Worm (Caenorhabditis elegans) whole organism, late embryonic: Measurements from ENCODE around the gene Y37H2A.7.

Experiments
- C08G9.2 ChIP-seq: sonication (generic microtip); optimal IDR thresholded peaks from 2 replicates; lab custom pipeline; 2016; ENCODE audit warnings: mild to moderate bottlenecking, missing genetic modification characterization, moderate library complexity, missing compliant biosample characterization
- C38D4.7 ChIP-seq: fragments of 200-800 bp; sonication (Bioruptor generic); optimal IDR thresholded peaks from 2 replicates; lab custom pipeline; 2018; ENCODE audit warnings: mild to moderate bottlenecking, missing genetic modification characterization, moderate library complexity, missing compliant biosample characterization
- K02D7.2 ChIP-seq: sonication (generic microtip); optimal IDR thresholded peaks from 2 replicates; lab custom pipeline; 2017; ENCODE audit warnings: mild to moderate bottlenecking, missing genetic modification characterization, missing compliant biosample characterization
- Y22D7AL.16 ChIP-seq: sonication (generic microtip); optimal IDR thresholded peaks from 2 replicates; lab custom pipeline; 2016; ENCODE audit warnings: missing genetic modification characterization, missing compliant biosample characterization
- ama-1 ChIP-seq: fragments of 150-350 bp; optimal IDR thresholded peaks from 2 replicates; lab custom pipeline; 2014
- ceh-18 ChIP-seq: sonication (generic microtip); optimal IDR thresholded peaks from 2 replicates; lab custom pipeline; 2016; ENCODE audit warnings: missing genetic modification characterization, missing compliant biosample characterization
- ceh-19 ChIP-seq: fragments of 200-800 bp; sonication (Bioruptor generic); optimal IDR thresholded peaks from 2 replicates; lab custom pipeline; 2018; ENCODE audit warnings: mild to moderate bottlenecking, missing genetic modification characterization, missing compliant biosample characterization
- ceh-22 ChIP-seq: sonication (generic microtip); optimal IDR thresholded peaks from 2 replicates; lab custom pipeline; 2017; ENCODE audit warnings: missing biosample characterization, missing genetic modification characterization
- ceh-30 ChIP-seq: fragments of 150-350 bp; optimal IDR thresholded peaks from 2 replicates; lab custom pipeline; 2014; ENCODE audit warnings: missing biosample characterization, missing genetic modification characterization
- ceh-31 ChIP-seq: sonication (generic microtip); optimal IDR thresholded peaks from 2 replicates; lab custom pipeline; 2016; ENCODE audit warnings: missing genetic modification characterization, missing compliant biosample characterization
- ceh-45 ChIP-seq: fragments of 200-800 bp; sonication (Bioruptor generic); IDR thresholded peaks from 2 replicates; pipeline ENCODE4 v1.3.6; 2022; ENCODE audit warnings: missing genetic modification reagents, missing genetic modification characterization, missing compliant biosample characterization
- ceh-6 ChIP-seq: fragments of 200-800 bp; sonication (Bioruptor generic); optimal IDR thresholded peaks from 2 replicates; lab custom pipeline; 2018; ENCODE audit warnings: mild to moderate bottlenecking, missing genetic modification characterization, missing compliant biosample characterization
- che-1 ChIP-seq: sonication (generic microtip); optimal IDR thresholded peaks from 2 replicates; lab custom pipeline; 2016; ENCODE audit warnings: mild to moderate bottlenecking, missing genetic modification characterization, missing compliant biosample characterization
- dve-1 ChIP-seq: sonication (generic microtip); optimal IDR thresholded peaks from 2 replicates; lab custom pipeline; 2017; ENCODE audit warnings: antibody characterized with exemption, mild to moderate bottlenecking, missing genetic modification characterization, missing compliant biosample characterization
- elt-4 ChIP-seq: sonication (generic microtip); optimal IDR thresholded peaks from 2 replicates; lab custom pipeline; 2016; ENCODE audit warnings: missing genetic modification characterization, missing compliant biosample characterization
- ets-4 ChIP-seq: sonication (generic microtip); optimal IDR thresholded peaks from 2 replicates; lab custom pipeline; 2016; ENCODE audit warnings: missing genetic modification characterization, missing compliant biosample characterization
- fkh-10 ChIP-seq: fragments of 150-350 bp; optimal IDR thresholded peaks from 2 replicates; lab custom pipeline; 2014; ENCODE audit warnings: missing biosample characterization, missing genetic modification reagents, missing genetic modification characterization
- gmeb-2 ChIP-seq: sonication (generic microtip); optimal IDR thresholded peaks from 2 replicates; lab custom pipeline; 2016; ENCODE audit warnings: missing genetic modification characterization, inconsistent platforms, missing compliant biosample characterization
- hlh-13 ChIP-seq: fragments of 200-800 bp; sonication (Bioruptor generic); optimal IDR thresholded peaks from 2 replicates; lab custom pipeline; 2018; ENCODE audit warnings: mild to moderate bottlenecking, missing genetic modification characterization, missing compliant biosample characterization
- lim-6 ChIP-seq: sonication (generic microtip); optimal IDR thresholded peaks from 2 replicates; lab custom pipeline; 2016; ENCODE audit warnings: missing genetic modification characterization, missing compliant biosample characterization
- lin-11 ChIP-seq: fragments of 200-800 bp; sonication (Bioruptor generic); optimal IDR thresholded peaks from 2 replicates; lab custom pipeline; 2018; ENCODE audit warnings: mild to moderate bottlenecking, missing genetic modification characterization, missing compliant biosample characterization
- madf-2 ChIP-seq: sonication (generic microtip); optimal IDR thresholded peaks from 2 replicates; lab custom pipeline; 2017; ENCODE audit warnings: missing genetic modification characterization, missing compliant biosample characterization
- nfya-1 ChIP-seq: sonication (generic microtip); optimal IDR thresholded peaks from 2 replicates; lab custom pipeline; 2017; ENCODE audit warnings: missing genetic modification characterization, mild to moderate bottlenecking, missing compliant biosample characterization, antibody characterized with exemption, moderate library complexity
- nhr-11 ChIP-seq: fragments of 150-350 bp; optimal IDR thresholded peaks from 2 replicates; lab custom pipeline; 2014; ENCODE audit warnings: missing biosample characterization, missing genetic modification characterization
- pag-3 ChIP-seq: sonication (generic microtip); optimal IDR thresholded peaks from 2 replicates; lab custom pipeline; 2016; ENCODE audit warnings: missing compliant biosample characterization, missing genetic modification characterization, borderline replicate concordance
- pat-9 ChIP-seq: fragments of 200-800 bp; sonication (Bioruptor generic); optimal IDR thresholded peaks from 2 replicates; lab custom pipeline; 2018; ENCODE audit warnings: mild to moderate bottlenecking, missing genetic modification characterization, moderate library complexity, missing compliant biosample characterization
- pax-1 ChIP-seq: fragments of 150-350 bp; optimal IDR thresholded peaks from 2 replicates; lab custom pipeline; 2014; ENCODE audit warnings: missing biosample characterization, missing genetic modification characterization
- pha-2 ChIP-seq: sonication (generic microtip); optimal IDR thresholded peaks from 2 replicates; lab custom pipeline; 2017; ENCODE audit warnings: mild to moderate bottlenecking, missing genetic modification characterization, missing compliant biosample characterization
- pqm-1 ChIP-seq: sonication (generic microtip); optimal IDR thresholded peaks from 2 replicates; lab custom pipeline; 2016; ENCODE audit warnings: missing genetic modification characterization, missing compliant biosample characterization
- pros-1 ChIP-seq: fragments of 150-350 bp; optimal IDR thresholded peaks from 2 replicates; lab custom pipeline; 2014; ENCODE audit warnings: missing biosample characterization, missing genetic modification reagents, missing genetic modification characterization
- sdc-2 ChIP-seq: sonication (generic microtip); optimal IDR thresholded peaks from 2 replicates; lab custom pipeline; 2016; ENCODE audit warnings: missing genotype, missing genetic modification characterization, missing compliant biosample characterization
- syd-9 ChIP-seq: sonication (generic microtip); optimal IDR thresholded peaks from 2 replicates; lab custom pipeline; 2016; ENCODE audit warnings: mild to moderate bottlenecking, missing genetic modification characterization, moderate library complexity, missing compliant biosample characterization
- tbx-2 ChIP-seq: sonication (generic microtip); optimal IDR thresholded peaks from 2 replicates; lab custom pipeline; 2016; ENCODE audit warnings: missing genetic modification characterization, missing compliant biosample characterization
- tbx-7 ChIP-seq: sonication (generic microtip); optimal IDR thresholded peaks from 2 replicates; lab custom pipeline; 2016; ENCODE audit warnings: missing genotype, missing genetic modification characterization, missing compliant biosample characterization
- unc-3 ChIP-seq, 2 experiments: fragments of 200-800 bp in 1 of 2; sonication (Bioruptor generic) in 1 of 2; sonication (generic microtip) in 1 of 2; conservative IDR thresholded peaks in 1 of 2; optimal IDR thresholded peaks in 1 of 2; 2 replicates each; pipeline versions ENCODE4 v1.3.6 to Lab custom; 2016 to 2022; ENCODE audit warnings: missing compliant biosample characterization in 2 of 2, missing genetic modification characterization in 2 of 2, missing genetic modification reagents in 1 of 2
- unc-55 ChIP-seq: sonication (generic microtip); optimal IDR thresholded peaks from 2 replicates; lab custom pipeline; 2017; ENCODE audit warnings: missing biosample characterization, missing genetic modification reagents, missing genetic modification characterization
- unc-86 ChIP-seq: sonication (generic microtip); optimal IDR thresholded peaks from 2 replicates; lab custom pipeline; 2016; ENCODE audit warnings: missing genetic modification characterization, missing compliant biosample characterization
- zip-5 ChIP-seq: sonication (generic microtip); optimal IDR thresholded peaks from 2 replicates; lab custom pipeline; 2016; ENCODE audit warnings: missing genetic modification characterization, missing compliant biosample characterization
- ztf-16 ChIP-seq: sonication (generic microtip); optimal IDR thresholded peaks from 2 replicates; lab custom pipeline; 2017; ENCODE audit warnings: missing genetic modification characterization, missing compliant biosample characterization

The Y37H2A.7 gene

ce11 chrV:18109449-18109848 lies 24.8 kb downstream of the Y37H2A.7 start:
- TF ChIP-seq ceh-45 (GFP tag; lab: Robert Waterston, UW) (no peak), tbx-7 (tag; lab: Kevin White, UChicago) (no peak), pag-3 (no peak), ztf-16 (tag; lab: Kevin White, UChicago) (no peak), C38D4.7 (no peak), ceh-19 (GFP tag; lab: Kevin White, UChicago) (no peak), elt-4 (tag; lab: Kevin White, UChicago) (no peak), nfya-1 (tag; lab: Kevin White, UChicago) (no peak), unc-86 (tag; lab: Kevin White, UChicago) (no peak), pat-9 (tag; lab: Kevin White, UChicago) (no peak), pha-2 (no peak), dve-1 (no peak), ama-1 (lab: Kevin White, UChicago) (no peak), ceh-30 (tag; lab: Kevin White, UChicago) (no peak), nhr-11 (tag; lab: Kevin White, UChicago) (no peak)

- TF ChIP-seq fkh-10 (GFP tag; lab: Kevin White, UChicago) (no peak), pax-1 (tag; lab: Kevin White, UChicago) (no peak), C08G9.2 (no peak), gmeb-2 (no peak), madf-2 (tag; lab: Kevin White, UChicago) (no peak), lim-6 (tag; lab: Kevin White, UChicago) (no peak), syd-9 (no peak), che-1 (no peak), ceh-18 (tag; lab: Kevin White, UChicago) (no peak), pros-1 (no peak)
These were observed 26.3 kb downstream of the Y37H2A.7 start, which contains the start of gene Y37H2A.1 for ce11 chrV:18107969-18108368. Gene Y37H2A.1, plus strand, starts transcription at chrV:18108269.

ce11 chrV:18106055-18106454 lies 28.2 kb downstream of the Y37H2A.7 start:
- TF ChIP-seq ets-4 (tag; lab: Kevin White, UChicago) (no peak), syd-9 (no peak), sdc-2 (tag; lab: Kevin White, UChicago) (no peak), pag-3 (no peak), hlh-13 (no peak), lim-6 (tag; lab: Kevin White, UChicago) (no peak), unc-55 (no peak), pat-9 (tag; lab: Kevin White, UChicago) (no peak)
- TF ChIP-seq, all 69 proteins: peak for 0

ce11 chrV:18098387-18098786 lies 35.9 kb downstream of the Y37H2A.7 start, which contains the start of gene par-4:
Gene par-4, plus strand, starts transcription at chrV:18098687.
- no peak for TF ChIP-seq zip-5
- TF ChIP-seq pros-1 = no peak
- no peak for TF ChIP-seq ets-4 (tag; lab: Kevin White, UChicago)
- TF ChIP-seq ceh-31 (tag; lab: Kevin White, UChicago) = no peak
- TF ChIP-seq ceh-22 (tag; lab: Kevin White, UChicago) = no peak
- TF ChIP-seq unc-86 (tag; lab: Kevin White, UChicago) = no peak
- TF ChIP-seq ceh-30 (tag; lab: Kevin White, UChicago) = no peak
- TF ChIP-seq pqm-1 = no peak
- TF ChIP-seq ceh-19 (GFP tag; lab: Kevin White, UChicago) = no peak
- TF ChIP-seq pag-3 = no peak
- TF ChIP-seq unc-3 (GFP tag; conservative IDR thresholded peaks at IDR 0.05; lab: Robert Waterston, UW) = no peak
- no peak for TF ChIP-seq unc-3 (tag; optimal IDR thresholded peaks at IDR 0.05; lab: Kevin White, UChicago)
- no peak for TF ChIP-seq K02D7.2 (tag; lab: Kevin White, UChicago)
- no peak for TF ChIP-seq Y22D7AL.16

- TF ChIP-seq ceh-6 = no peak
- TF ChIP-seq lin-11 (tag; lab: Kevin White, UChicago) = no peak
- no peak for TF ChIP-seq tbx-2 (tag; lab: Kevin White, UChicago)
- TF ChIP-seq, all 69 proteins: peak for 0
These were observed 40.3 kb downstream of the Y37H2A.7 start for ce11 chrV:18093941-18094340.
